Fruit fly (Drosophila melanogaster) whole organism: ENCODE results near the gene Acf.

Experiments used
- CG8478 ChIP-seq: fragments of >200 bp; optimal IDR thresholded peaks from 2 replicates; lab custom pipeline; 2018; ENCODE audit warnings: inconsistent platforms
- Dll ChIP-seq: fragments of >200 bp; optimal IDR thresholded peaks from 2 replicates; lab custom pipeline; 2017
- EcR ChIP-seq, 2 experiments: fragments of >200 bp; optimal IDR thresholded peaks; 2 replicates each; lab custom pipeline; 2017; ENCODE audit warnings: missing biosample characterization in 2 of 2, missing genetic modification characterization in 2 of 2, missing genetic modification reagents in 2 of 2
- pan ChIP-seq: fragments of >200 bp; optimal IDR thresholded peaks from 2 replicates; lab custom pipeline; 2017
- psq ChIP-seq: fragments of >200 bp; optimal IDR thresholded peaks from 2 replicates; lab custom pipeline; 2017
- usp ChIP-seq: fragments of >200 bp; optimal IDR thresholded peaks from 2 replicates; lab custom pipeline; 2017; ENCODE audit warnings: missing biosample characterization, missing genetic modification characterization, mixed read lengths

DNA sequence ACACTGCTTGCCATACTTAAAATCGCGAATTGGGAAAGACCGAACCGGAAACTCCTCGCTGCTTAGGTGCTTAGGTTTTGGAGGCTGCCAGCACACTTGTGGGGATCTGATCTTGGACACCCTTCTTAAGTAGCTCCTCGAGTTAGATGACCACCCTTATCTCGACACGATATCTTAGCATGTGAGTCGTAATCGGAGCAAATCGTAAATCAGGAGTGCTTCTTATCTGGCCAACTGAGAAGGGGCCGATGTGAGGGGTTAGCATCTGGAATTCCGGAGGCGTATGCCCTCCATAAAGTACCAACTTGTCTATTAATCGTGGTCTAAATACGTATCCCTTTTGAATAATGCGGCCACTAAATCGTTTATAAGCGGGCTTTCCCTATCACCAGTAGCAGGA lies 39.2 kb upstream of the Acf start, which contains the start of gene salt:
- TF ChIP-seq psq (lab: Kevin White, UChicago) (no peak), pan (lab: Kevin White, UChicago) (no peak), usp (no peak), Dll (lab: Kevin White, UChicago) (no peak), CG8478 (lab: Kevin White, UChicago) (no peak), EcR (GFP tag; optimal IDR thresholded peaks at IDR 0.05; lab: Kevin White, UChicago) (no peak)
